Fruit fly (Drosophila melanogaster) whole organism, embryonic: Measurements from ENCODE around the gene att-ORFB.
A peak's percentile ranks its signal among the peaks of the same experiment; 100 is the strongest.

Source experiments
- Bdp1 ChIP-seq: fragments of 200-800 bp; sonication (Bioruptor generic); optimal IDR thresholded peaks from 3 replicates; lab custom pipeline; 2016; ENCODE audit warnings: missing biosample characterization, missing genetic modification characterization
- CG12071 ChIP-seq: fragments of 200-800 bp; sonication (Bioruptor generic); optimal IDR thresholded peaks from 3 replicates; lab custom pipeline; 2018; ENCODE audit warnings: missing biosample characterization, mild to moderate bottlenecking, missing genetic modification characterization
- CG12236 ChIP-seq: fragments of 200-800 bp; sonication (Bioruptor generic); optimal IDR thresholded peaks from 2 replicates; lab custom pipeline; 2016; ENCODE audit warnings: missing biosample characterization, missing genetic modification characterization
- CG12299 ChIP-seq: fragments of 200-800 bp; sonication (Bioruptor generic); optimal IDR thresholded peaks from 2 replicates; lab custom pipeline; 2018; ENCODE audit warnings: missing biosample characterization, mild to moderate bottlenecking, missing genetic modification characterization
- CG12659 ChIP-seq: fragments of 200-800 bp; sonication (Bioruptor generic); optimal IDR thresholded peaks from 3 replicates; lab custom pipeline; 2017; ENCODE audit warnings: mild to moderate bottlenecking, missing biosample characterization, missing genetic modification reagents, missing genetic modification characterization
- CG14710 ChIP-seq: fragments of 200-800 bp; sonication (Bioruptor generic); optimal IDR thresholded peaks from 3 replicates; lab custom pipeline; 2019; ENCODE audit warnings: missing biosample characterization, mild to moderate bottlenecking, missing genetic modification characterization, moderate library complexity
- CG15011 ChIP-seq: fragments of 200-800 bp; sonication (Bioruptor generic); optimal IDR thresholded peaks from 3 replicates; lab custom pipeline; 2018; ENCODE audit warnings: missing biosample characterization, mild to moderate bottlenecking, missing genetic modification characterization
- CG15696 ChIP-seq: fragments of 200-800 bp; sonication (Bioruptor generic); optimal IDR thresholded peaks from 2 replicates; lab custom pipeline; 2019; ENCODE audit warnings: missing biosample characterization, mild to moderate bottlenecking, missing genetic modification characterization, moderate library complexity
- CG1647 ChIP-seq: fragments of 200-800 bp; sonication (Bioruptor generic); optimal IDR thresholded peaks from 3 replicates; lab custom pipeline; 2016; ENCODE audit warnings: missing biosample characterization, missing genetic modification characterization
- CG16815 ChIP-seq: fragments of 200-800 bp; sonication (Bioruptor generic); optimal IDR thresholded peaks from 3 replicates; lab custom pipeline; 2017; ENCODE audit warnings: missing biosample characterization, mild to moderate bottlenecking, missing genetic modification characterization
- CG2120 ChIP-seq: fragments of 200-800 bp; sonication (Bioruptor generic); optimal IDR thresholded peaks from 3 replicates; lab custom pipeline; 2016; ENCODE audit warnings: missing biosample characterization, missing genetic modification characterization
- CG2199 ChIP-seq: fragments of 200-800 bp; sonication (Bioruptor generic); IDR thresholded peaks from 3 replicates; pipeline ENCODE4 v1.3.6; 2022; ENCODE audit warnings: missing biosample characterization, missing genetic modification characterization
- CG3163 ChIP-seq: fragments of 200-800 bp; sonication (Bioruptor generic); optimal IDR thresholded peaks from 3 replicates; lab custom pipeline; 2016; ENCODE audit warnings: missing biosample characterization, missing genetic modification characterization
- CG32532 ChIP-seq: fragments of 200-800 bp; sonication (Bioruptor generic); IDR thresholded peaks from 2 replicates; pipeline ENCODE4 v1.3.6; 2022; ENCODE audit warnings: missing biosample characterization, missing genetic modification characterization
- CG4328 ChIP-seq: fragments of 200-800 bp; sonication (Bioruptor generic); optimal IDR thresholded peaks from 3 replicates; lab custom pipeline; 2017; ENCODE audit warnings: missing biosample characterization, missing genetic modification reagents, missing genetic modification characterization
- CG7839 ChIP-seq: fragments of 200-800 bp; sonication (Bioruptor generic); optimal IDR thresholded peaks from 3 replicates; lab custom pipeline; 2018; ENCODE audit warnings: missing biosample characterization, mild to moderate bottlenecking, missing genetic modification characterization, moderate library complexity
- D19B ChIP-seq: fragments of 200-800 bp; sonication (Bioruptor generic); optimal IDR thresholded peaks from 2 replicates; lab custom pipeline; 2017; ENCODE audit warnings: missing biosample characterization, mild to moderate bottlenecking, missing genetic modification characterization
- Deaf1 ChIP-seq: fragments of 200-800 bp; optimal IDR thresholded peaks from 3 replicates; lab custom pipeline; 2019; ENCODE audit warnings: missing biosample characterization, mild to moderate bottlenecking, missing genetic modification characterization, moderate library complexity
- Dref ChIP-seq: fragments of 200-800 bp; sonication (Bioruptor generic); IDR thresholded peaks from 2 replicates; pipeline ENCODE4 v1.3.6; 2022; ENCODE audit warnings: missing biosample characterization, missing genetic modification characterization
- ERR ChIP-seq: fragments of 200-800 bp; sonication (Bioruptor generic); optimal IDR thresholded peaks from 2 replicates; lab custom pipeline; 2016; ENCODE audit warnings: missing biosample characterization, missing genetic modification characterization
- Elba2 ChIP-seq: fragments of 200-800 bp; sonication (Bioruptor generic); optimal IDR thresholded peaks from 3 replicates; lab custom pipeline; 2016; ENCODE audit warnings: missing biosample characterization, missing genetic modification characterization
- HLH4C ChIP-seq: fragments of 200-800 bp; sonication (Bioruptor generic); IDR thresholded peaks from 3 replicates; pipeline ENCODE4 v1.3.6; 2022; ENCODE audit warnings: missing biosample characterization, missing genetic modification characterization; ENCODE audit not compliant: partially characterized antibody
- Hr78 ChIP-seq, 2 experiments: fragments of 200-800 bp in 1 of 2; fragments of >200 bp in 1 of 2; sonication (Bioruptor generic) in 1 of 2; optimal IDR thresholded peaks; 2 replicates each; lab custom pipeline; 2017 to 2019; ENCODE audit warnings: missing biosample characterization in 2 of 2, missing genetic modification characterization in 2 of 2, mild to moderate bottlenecking in 1 of 2, moderate library complexity in 1 of 2
- Med ChIP-seq: fragments of 200-800 bp; sonication (Bioruptor generic); peaks from one replicate; lab custom pipeline; 2016; ENCODE audit warnings: missing biosample characterization, missing genetic modification characterization, mild to moderate bottlenecking, inconsistent platforms, moderate library complexity
- Meics ChIP-seq: fragments of 200-800 bp; sonication (Bioruptor generic); optimal IDR thresholded peaks from 2 replicates; lab custom pipeline; 2017; ENCODE audit warnings: missing biosample characterization, mild to moderate bottlenecking, missing genetic modification characterization
- Myb ChIP-seq: fragments of 200-800 bp; sonication (Bioruptor generic); optimal IDR thresholded peaks from 2 replicates; lab custom pipeline; 2016; ENCODE audit warnings: missing biosample characterization, missing genetic modification characterization
- NFAT ChIP-seq: fragments of 200-800 bp; sonication (Bioruptor generic); IDR thresholded peaks from 2 replicates; pipeline ENCODE4 v1.3.6; 2022; ENCODE audit warnings: missing biosample characterization, missing genetic modification characterization
- Pdp1 ChIP-seq, 2 experiments: fragments of 200-800 bp; sonication (Bioruptor generic); optimal IDR thresholded peaks; 3 replicates each; lab custom pipeline; 2016; ENCODE audit warnings: missing biosample characterization in 2 of 2, missing genetic modification characterization in 2 of 2, mild to moderate bottlenecking in 1 of 2, moderate library complexity in 1 of 2
- Scr ChIP-seq: fragments of 200-800 bp; sonication (Bioruptor generic); IDR thresholded peaks from 2 replicates; pipeline ENCODE4 v1.3.6; 2022; ENCODE audit warnings: missing biosample characterization, missing genetic modification characterization; ENCODE audit not compliant: partially characterized antibody
- Tbp ChIP-seq: fragments of >200 bp; optimal IDR thresholded peaks from 2 replicates; lab custom pipeline; 2018; ENCODE audit warnings: missing biosample characterization, missing genetic modification characterization
- chif ChIP-seq, 2 experiments: fragments of 200-800 bp; sonication (Bioruptor generic); optimal IDR thresholded peaks; 3 replicates each; lab custom pipeline; 2016; ENCODE audit warnings: missing biosample characterization in 2 of 2, missing genetic modification characterization in 2 of 2
- croc ChIP-seq: fragments of 200-800 bp; sonication (Bioruptor generic); conservative IDR thresholded peaks from 3 replicates; pipeline ENCODE4 v1.3.6; 2022; ENCODE audit warnings: missing biosample characterization, missing genetic modification characterization
- dmrt11E ChIP-seq: fragments of 200-800 bp; sonication (Bioruptor generic); optimal IDR thresholded peaks from 3 replicates; lab custom pipeline; 2018; ENCODE audit warnings: missing biosample characterization, mild to moderate bottlenecking, missing genetic modification characterization, moderate library complexity
- gce ChIP-seq: fragments of 200-800 bp; sonication (Bioruptor generic); IDR thresholded peaks from 3 replicates; pipeline ENCODE4 v1.3.6; 2022; ENCODE audit warnings: missing biosample characterization, missing genetic modification characterization
- kah ChIP-seq: fragments of 200-800 bp; sonication (Bioruptor generic); optimal IDR thresholded peaks from 2 replicates; lab custom pipeline; 2018; ENCODE audit warnings: missing biosample characterization, mild to moderate bottlenecking, missing genetic modification characterization
- lola ChIP-seq, 3 experiments: fragments of >200 bp in 2 of 3; fragments of 200-800 bp in 1 of 3; sonication (Bioruptor generic) in 1 of 3; optimal IDR thresholded peaks; 2 replicates each; lab custom pipeline; 2017 to 2019; ENCODE audit warnings: missing biosample characterization in 3 of 3, missing genetic modification characterization in 3 of 3, mild to moderate bottlenecking in 1 of 3, moderate library complexity in 1 of 3
- lov ChIP-seq, 2 experiments: fragments of 200-800 bp in 1 of 2; fragments of >200 bp in 1 of 2; sonication (Bioruptor generic) in 1 of 2; IDR thresholded peaks in 1 of 2; optimal IDR thresholded peaks in 1 of 2; 2 replicates in 1 of 2; 3 replicates in 1 of 2; pipeline versions ENCODE4 v1.3.6 to Lab custom; 2017 to 2022; ENCODE audit warnings: missing biosample characterization in 1 of 2, missing genetic modification characterization in 1 of 2
- maf-S ChIP-seq: fragments of 200-800 bp; sonication (Bioruptor generic); optimal IDR thresholded peaks from 2 replicates; lab custom pipeline; 2016; ENCODE audit warnings: missing biosample characterization, missing genetic modification characterization
- org-1 ChIP-seq: fragments of 200-800 bp; sonication (Bioruptor generic); optimal IDR thresholded peaks from 2 replicates; lab custom pipeline; 2017; ENCODE audit warnings: missing biosample characterization, missing genetic modification characterization
- pfk ChIP-seq: fragments of 200-800 bp; sonication (Bioruptor generic); optimal IDR thresholded peaks from 2 replicates; lab custom pipeline; 2018; ENCODE audit warnings: missing biosample characterization, mild to moderate bottlenecking, missing genetic modification characterization, moderate library complexity
- pros ChIP-seq: fragments of 200-800 bp; sonication (Bioruptor generic); optimal IDR thresholded peaks from 3 replicates; lab custom pipeline; 2019; ENCODE audit warnings: missing biosample characterization, mild to moderate bottlenecking, missing genetic modification characterization, moderate library complexity
- pzg ChIP-seq: fragments of 200-800 bp; sonication (Bioruptor generic); optimal IDR thresholded peaks from 3 replicates; lab custom pipeline; 2018; ENCODE audit warnings: missing biosample characterization, mild to moderate bottlenecking, missing genetic modification characterization, moderate library complexity
- shn ChIP-seq: fragments of 200-800 bp; sonication (Bioruptor generic); optimal IDR thresholded peaks from 3 replicates; lab custom pipeline; 2016; ENCODE audit warnings: missing biosample characterization, missing genetic modification characterization
- sqz ChIP-seq: fragments of 200-800 bp; sonication (Bioruptor generic); optimal IDR thresholded peaks from 3 replicates; lab custom pipeline; 2018; ENCODE audit warnings: missing biosample characterization, mild to moderate bottlenecking, missing genetic modification characterization
- ssp ChIP-seq: fragments of 200-800 bp; sonication (Bioruptor generic); IDR thresholded peaks from 2 replicates; pipeline ENCODE4 v1.3.6; 2022; ENCODE audit warnings: missing biosample characterization, missing genetic modification characterization
- stwl ChIP-seq: fragments of 200-800 bp; sonication (Bioruptor generic); optimal IDR thresholded peaks from 3 replicates; lab custom pipeline; 2018; ENCODE audit warnings: missing biosample characterization, mild to moderate bottlenecking, missing genetic modification characterization, moderate library complexity
- sug ChIP-seq: fragments of 200-800 bp; optimal IDR thresholded peaks from 2 replicates; lab custom pipeline; 2019; ENCODE audit warnings: missing biosample characterization, mild to moderate bottlenecking, missing genetic modification characterization, moderate library complexity
- tin ChIP-seq: fragments of 200-800 bp; sonication (Bioruptor generic); optimal IDR thresholded peaks from 3 replicates; lab custom pipeline; 2016; ENCODE audit warnings: missing biosample characterization, missing genetic modification characterization
- unc-4 ChIP-seq: fragments of 200-800 bp; sonication (Bioruptor generic); IDR thresholded peaks from 2 replicates; pipeline ENCODE4 v1.3.6; 2022; ENCODE audit warnings: missing biosample characterization, missing genetic modification characterization; ENCODE audit not compliant: partially characterized antibody
- vfl ChIP-seq: fragments of 200-800 bp; sonication (Bioruptor generic); optimal IDR thresholded peaks from 2 replicates; lab custom pipeline; 2016; ENCODE audit warnings: missing biosample characterization, missing genetic modification characterization

Gene att-ORFB

DNA sequence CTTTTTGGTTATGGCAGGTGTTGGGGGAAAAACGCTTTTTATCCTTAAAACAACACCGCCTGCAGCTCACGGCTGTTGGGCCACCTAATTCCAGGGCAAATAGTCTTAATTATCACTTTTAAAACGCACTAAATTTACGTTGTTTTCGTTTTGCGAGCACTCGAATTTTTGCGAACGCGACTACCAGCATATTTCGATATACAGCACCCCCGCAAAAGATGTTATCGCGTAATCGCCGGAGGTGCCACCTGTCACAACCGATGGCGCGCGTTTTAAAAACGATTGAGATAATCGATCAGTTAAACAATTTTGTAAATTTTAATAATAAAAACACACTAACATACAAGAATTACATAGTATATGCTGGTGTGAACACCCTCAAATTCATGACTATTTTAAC is 2.1 kb downstream of the att-ORFB start, which contains the start of gene Stat92E (continued):
- peak; percentile 83 for TF ChIP-seq Dref (GFP tag; lab: Robert Waterston, UW)
- no peak for TF ChIP-seq pfk (GFP tag; lab: Kevin White, UChicago)
- TF ChIP-seq Hr78 (GFP tag; optimal IDR thresholded peaks at IDR 0.05; lab: Kevin White, UChicago), result no peak
- no peak for TF ChIP-seq CG1647 (GFP tag; lab: Kevin White, UChicago)
- no peak for TF ChIP-seq CG14710 (tag; lab: Kevin White, UChicago)
- no peak for TF ChIP-seq Deaf1 (tag; lab: Kevin White, UChicago)
- TF ChIP-seq Meics (GFP tag; lab: Kevin White, UChicago), result no peak
- TF ChIP-seq ssp (GFP tag; lab: Robert Waterston, UW), result no peak
- no peak for TF ChIP-seq pros (GFP tag; lab: Kevin White, UChicago)
- TF ChIP-seq CG4328 (GFP tag; lab: Kevin White, UChicago), result no peak
- TF ChIP-seq CG15011, result no peak
- no peak for TF ChIP-seq maf-S
- TF ChIP-seq vfl (GFP tag; lab: Kevin White, UChicago), result no peak
- peak; percentile 35 for TF ChIP-seq kah (GFP tag; lab: Kevin White, UChicago)
- no peak for TF ChIP-seq ERR (GFP tag; lab: Kevin White, UChicago)
- TF ChIP-seq croc (GFP tag; lab: Robert Waterston, UW), result no peak
- TF ChIP-seq Pdp1 (GFP tag; optimal IDR thresholded peaks at IDR 0.05; lab: Kevin White, UChicago), result peak in 1 of 2 experiments; percentile 32
- no peak for TF ChIP-seq chif (GFP tag; optimal IDR thresholded peaks at IDR 0.05; lab: Kevin White, UChicago)
- no peak for TF ChIP-seq CG7839 (tag; lab: Kevin White, UChicago)
- TF ChIP-seq D19B (GFP tag; lab: Kevin White, UChicago), result no peak
- no peak for TF ChIP-seq Bdp1 (GFP tag; lab: Kevin White, UChicago)
- TF ChIP-seq HLH4C (GFP tag; lab: Robert Waterston, UW), result peak; percentile 48; the same call in 1 of the 3 replicates
- TF ChIP-seq lov (optimal IDR thresholded peaks at IDR 0.05; lab: Kevin White, UChicago), result no peak
- no peak for TF ChIP-seq lov (GFP tag; IDR thresholded peaks at IDR 0.05; lab: Robert Waterston, UW)
- TF ChIP-seq CG12071 (GFP tag; lab: Kevin White, UChicago), result no peak
- no peak for TF ChIP-seq shn (GFP tag; lab: Kevin White, UChicago)
- no peak for TF ChIP-seq Elba2 (GFP tag; lab: Kevin White, UChicago)
- TF ChIP-seq Scr (GFP tag; lab: Robert Waterston, UW), result peak; percentile 37; the same call in 1 of the 2 replicates
- no peak for TF ChIP-seq CG12299 (tag; lab: Kevin White, UChicago)
- no peak for TF ChIP-seq CG15696 (tag; lab: Kevin White, UChicago)
- no peak for TF ChIP-seq sqz (GFP tag; lab: Kevin White, UChicago)
- TF ChIP-seq gce (GFP tag; lab: Robert Waterston, UW), result no peak
- no peak for TF ChIP-seq dmrt11E
- no peak for TF ChIP-seq CG12236 (GFP tag; lab: Kevin White, UChicago)
- peak; percentile 17 for TF ChIP-seq Med
- peak; percentile 90 for TF ChIP-seq sug
- peak; percentile 23 for TF ChIP-seq stwl
- no peak for TF ChIP-seq tin (GFP tag; lab: Kevin White, UChicago)
- TF ChIP-seq pzg (GFP tag; lab: Kevin White, UChicago), result peak; percentile 64
- no peak for TF ChIP-seq CG2120 (GFP tag; lab: Kevin White, UChicago)
- TF ChIP-seq CG16815 (GFP tag; lab: Kevin White, UChicago), result no peak
- no peak for TF ChIP-seq org-1 (GFP tag; lab: Kevin White, UChicago)
- no peak for TF ChIP-seq Tbp (GFP tag; lab: Kevin White, UChicago)
- 0 out of 3 replicates have a peak, but pooled peaks have one; percentile 17 for TF ChIP-seq CG2199 (GFP tag; lab: Robert Waterston, UW)
- TF ChIP-seq CG3163 (GFP tag; lab: Kevin White, UChicago), result no peak
- TF ChIP-seq unc-4 (GFP tag; lab: Robert Waterston, UW), result peak; percentile 15; the same call in 1 of the 2 replicates
- no peak for TF ChIP-seq CG32532 (GFP tag; lab: Robert Waterston, UW)
- TF ChIP-seq CG12659 (GFP tag; lab: Kevin White, UChicago), result no peak
- no peak for TF ChIP-seq NFAT (GFP tag; lab: Robert Waterston, UW)
- TF ChIP-seq Myb (GFP tag; lab: Kevin White, UChicago), result no peak
- no peak for TF ChIP-seq lola (GFP tag; optimal IDR thresholded peaks at IDR 0.05; lab: Kevin White, UChicago)
